In genomic region chr3R:5211901-5212758, dm6 we compare ENCODE assay signal across 4 fruit fly cellular contexts.
TF ChIP-seq lines count a peak whose summit lies in the region.

No protein-coding gene starts in this region.

- no peak for TF ChIP-seq CTCF in whole organism, embryonic (GFP tag; optimal IDR thresholded peaks at IDR 0.05; lab: Kevin White, UChicago)

TF ChIP-seq in whole organism, embryonic, 481 proteins besides CTCF, POLR2A, EP300 and RAD21 (continues in another document):
- TF ChIP-seq CG17802 (tag; optimal IDR thresholded peaks at IDR 0.05; lab: Kevin White, UChicago) (peak; percentile 51), ewg (GFP tag; optimal IDR thresholded peaks at IDR 0.05; lab: Kevin White, UChicago) (peak; percentile 47), CG31441 (GFP tag; IDR thresholded peaks at IDR 0.05; lab: Robert Waterston, UW) (peak; percentile 84), CG15601 (tag; optimal IDR thresholded peaks at IDR 0.05; lab: Kevin White, UChicago) (peak; percentile 65), CG8089 (GFP tag; optimal IDR thresholded peaks at IDR 0.05; lab: Kevin White, UChicago) (peak; percentile 74), CG1647 (GFP tag; optimal IDR thresholded peaks at IDR 0.05; lab: Kevin White, UChicago) (peak; percentile 51), ssp (GFP tag; IDR thresholded peaks at IDR 0.05; lab: Robert Waterston, UW) (no peak), CG7372 (GFP tag; IDR thresholded peaks at IDR 0.05; lab: Robert Waterston, UW) (no peak), chif (GFP tag; optimal IDR thresholded peaks at IDR 0.05; lab: Kevin White, UChicago) (peak; percentile 77 to 93), Oaz (GFP tag; IDR thresholded peaks at IDR 0.05; lab: Robert Waterston, UW) (no peak), CG13123 (GFP tag; optimal IDR thresholded peaks at IDR 0.05; lab: Kevin White, UChicago) (peak; percentile 54), CG6683 (GFP tag; optimal IDR thresholded peaks at IDR 0.05; lab: Kevin White, UChicago) (no peak), Hr3 (GFP tag; optimal IDR thresholded peaks at IDR 0.05; lab: Kevin White, UChicago) (peak; percentile 74), CG2202 (tag; optimal IDR thresholded peaks at IDR 0.05; lab: Kevin White, UChicago) (peak; percentile 87), Spps (tag; optimal IDR thresholded peaks at IDR 0.05; lab: Kevin White, UChicago) (peak; percentile 84), D (optimal IDR thresholded peaks at IDR 0.05; lab: Kevin White, UChicago) (no peak), D (GFP tag; optimal IDR thresholded peaks at IDR 0.05; lab: Kevin White, UChicago) (peak; percentile 78), Tbp (GFP tag; optimal IDR thresholded peaks at IDR 0.05; lab: Kevin White, UChicago) (no peak), cwo (GFP tag; optimal IDR thresholded peaks at IDR 0.05; lab: Kevin White, UChicago) (no peak), CG17385 (GFP tag; optimal IDR thresholded peaks at IDR 0.05; lab: Kevin White, UChicago) (peak; percentile 23), Fer2 (tag; optimal IDR thresholded peaks at IDR 0.05; lab: Kevin White, UChicago) (no peak), ap (GFP tag; IDR thresholded peaks at IDR 0.05; lab: Robert Waterston, UW) (peak; percentile 40; the same call in 1 of the 2 replicates), dm (GFP tag; optimal IDR thresholded peaks at IDR 0.05; lab: Kevin White, UChicago) (peak; percentile 53)

TF ChIP-seq in whole organism, prepupa, 60 proteins besides CTCF, POLR2A, EP300 and RAD21 (continues in another document):
- peak; percentile 28; the same call in 1 of the 3 replicates for TF ChIP-seq CG6163 (GFP tag; IDR thresholded peaks at IDR 0.05; lab: Robert Waterston, UW)
- no peak for TF ChIP-seq net (GFP tag; optimal IDR thresholded peaks at IDR 0.05; lab: Kevin White, UChicago)
- peak; percentile 23 for TF ChIP-seq CG6276 (GFP tag; optimal IDR thresholded peaks at IDR 0.05; lab: Kevin White, UChicago)
- peak; percentile 18 for TF ChIP-seq CG11762 (GFP tag; optimal IDR thresholded peaks at IDR 0.05; lab: Kevin White, UChicago; ENCODE audit: insufficient read depth)
- TF ChIP-seq Eip93F (GFP tag; optimal IDR thresholded peaks at IDR 0.05; lab: Kevin White, UChicago): no peak
- TF ChIP-seq Eip78C (GFP tag; lab: Kevin White, UChicago): peak; percentile 73
- peak; percentile 71 for TF ChIP-seq Eip75B (GFP tag; optimal IDR thresholded peaks at IDR 0.05; lab: Kevin White, UChicago)
- TF ChIP-seq pdm3 (GFP tag; optimal IDR thresholded peaks at IDR 0.05; lab: Kevin White, UChicago): peak; percentile 49
- TF ChIP-seq CG16779 (tag; optimal IDR thresholded peaks at IDR 0.05; lab: Kevin White, UChicago): peak; percentile 18
- peak; percentile 43 for TF ChIP-seq achi (GFP tag; optimal IDR thresholded peaks at IDR 0.05; lab: Kevin White, UChicago)
- TF ChIP-seq esn (GFP tag; optimal IDR thresholded peaks at IDR 0.05; lab: Kevin White, UChicago): peak; percentile 37
- TF ChIP-seq CG31627 (GFP tag; optimal IDR thresholded peaks at IDR 0.05; lab: Kevin White, UChicago): peak; percentile 26
- TF ChIP-seq ss (GFP tag; optimal IDR thresholded peaks at IDR 0.05; lab: Kevin White, UChicago): peak; percentile 65 to 69
- TF ChIP-seq CG34406 (GFP tag; optimal IDR thresholded peaks at IDR 0.05; lab: Kevin White, UChicago): peak; percentile 9
- TF ChIP-seq spab (GFP tag; optimal IDR thresholded peaks at IDR 0.05; lab: Kevin White, UChicago): peak; percentile 49
- peak; percentile 36 for TF ChIP-seq CG1621 (tag; optimal IDR thresholded peaks at IDR 0.05; lab: Kevin White, UChicago)
- TF ChIP-seq fd59A (GFP tag; optimal IDR thresholded peaks at IDR 0.05; lab: Kevin White, UChicago): peak; percentile 56
- TF ChIP-seq Hr38 (GFP tag; optimal IDR thresholded peaks at IDR 0.05; lab: Kevin White, UChicago): no peak
- no peak for TF ChIP-seq Blimp-1 (GFP tag; optimal IDR thresholded peaks at IDR 0.05; lab: Kevin White, UChicago)
- peak; percentile 25 for TF ChIP-seq CG6792 (GFP tag; optimal IDR thresholded peaks at IDR 0.05; lab: Kevin White, UChicago)
- peak; percentile 65 for TF ChIP-seq Sox14 (GFP tag; optimal IDR thresholded peaks at IDR 0.05; lab: Kevin White, UChicago)
- TF ChIP-seq fd85E (GFP tag; optimal IDR thresholded peaks at IDR 0.05; lab: Kevin White, UChicago): no peak
- TF ChIP-seq CG9139 (GFP tag; optimal IDR thresholded peaks at IDR 0.05; lab: Kevin White, UChicago): peak; percentile 18
- TF ChIP-seq lz (GFP tag; optimal IDR thresholded peaks at IDR 0.05; lab: Kevin White, UChicago): peak; percentile 13

TF ChIP-seq in whole organism, pupa, 21 proteins besides CTCF, POLR2A, EP300 and RAD21:
- TF ChIP-seq Ets98B (GFP tag; IDR thresholded peaks at IDR 0.05; lab: Robert Waterston, UW): no peak
- TF ChIP-seq CG4496 (GFP tag; IDR thresholded peaks at IDR 0.05; lab: Robert Waterston, UW): peak; percentile 48; the same call in 1 of the 3 replicates
- TF ChIP-seq fd96Ca (GFP tag; IDR thresholded peaks at IDR 0.05; lab: Robert Waterston, UW): peak; percentile 55; the same call in 2 of the 3 replicates
- no peak for TF ChIP-seq CG12605 (GFP tag; IDR thresholded peaks at IDR 0.05; lab: Robert Waterston, UW)
- no peak for TF ChIP-seq EcR (GFP tag; optimal IDR thresholded peaks at IDR 0.05; lab: Kevin White, UChicago)
- no peak for TF ChIP-seq CG10348 (GFP tag; IDR thresholded peaks at IDR 0.05; lab: Robert Waterston, UW)
- TF ChIP-seq CG32121 (GFP tag; IDR thresholded peaks at IDR 0.05; lab: Robert Waterston, UW): no peak
- peak; percentile 63 for TF ChIP-seq CG14655 (GFP tag; optimal IDR thresholded peaks at IDR 0.05; lab: Kevin White, UChicago)
- TF ChIP-seq CG9948 (tag; optimal IDR thresholded peaks at IDR 0.05; lab: Kevin White, UChicago): peak; percentile 73
- TF ChIP-seq Pif1B (GFP tag; optimal IDR thresholded peaks at IDR 0.05; lab: Kevin White, UChicago): peak; percentile 21
- peak; percentile 72 for TF ChIP-seq CG17806 (tag; optimal IDR thresholded peaks at IDR 0.05; lab: Kevin White, UChicago)
- TF ChIP-seq rn (GFP tag; IDR thresholded peaks at IDR 0.05; lab: Robert Waterston, UW): no peak
- peak; percentile 46 for TF ChIP-seq CG34367 (tag; optimal IDR thresholded peaks at IDR 0.05; lab: Kevin White, UChicago)
- no peak for TF ChIP-seq D1 (tag; optimal IDR thresholded peaks at IDR 0.05; lab: Kevin White, UChicago)
- peak; percentile 70 for TF ChIP-seq CG8159 (tag; optimal IDR thresholded peaks at IDR 0.05; lab: Kevin White, UChicago)
- peak; percentile 53 for TF ChIP-seq CG8301 (tag; optimal IDR thresholded peaks at IDR 0.05; lab: Kevin White, UChicago)
- TF ChIP-seq CG15710 (tag; optimal IDR thresholded peaks at IDR 0.05; lab: Kevin White, UChicago): peak; percentile 52
- peak; percentile 65 for TF ChIP-seq Pif1A (GFP tag; optimal IDR thresholded peaks at IDR 0.05; lab: Kevin White, UChicago)
- TF ChIP-seq gl (tag; optimal IDR thresholded peaks at IDR 0.05; lab: Kevin White, UChicago): peak; percentile 45
- no peak for TF ChIP-seq Snoo (tag; optimal IDR thresholded peaks at IDR 0.05; lab: Kevin White, UChicago)
- peak; percentile 19 for TF ChIP-seq CG13204 (GFP tag; optimal IDR thresholded peaks at IDR 0.05; lab: Kevin White, UChicago)

TF ChIP-seq in whole organism, wandering third instar larva, 38 proteins besides CTCF, POLR2A, EP300 and RAD21 (continues in another document):
- TF ChIP-seq Hr78 (GFP tag; optimal IDR thresholded peaks at IDR 0.05; lab: Kevin White, UChicago) (no peak), sv (GFP tag; optimal IDR thresholded peaks at IDR 0.05; lab: Kevin White, UChicago) (peak; percentile 50), lola (GFP tag; optimal IDR thresholded peaks at IDR 0.05; lab: Kevin White, UChicago) (no peak), woc (GFP tag; optimal IDR thresholded peaks at IDR 0.05; lab: Kevin White, UChicago) (no peak), OdsH (GFP tag; optimal IDR thresholded peaks at IDR 0.05; lab: Kevin White, UChicago) (peak; percentile 19), Jra (GFP tag; optimal IDR thresholded peaks at IDR 0.05; lab: Kevin White, UChicago) (no peak), dl (GFP tag; optimal IDR thresholded peaks at IDR 0.05; lab: Kevin White, UChicago; ENCODE audit: insufficient read depth in 1 of 2, partially characterized antibody in 2 of 2) (no peak), psq (GFP tag; optimal IDR thresholded peaks at IDR 0.05; lab: Kevin White, UChicago) (no peak), HLH106 (tag; optimal IDR thresholded peaks at IDR 0.05; lab: Kevin White, UChicago) (no peak), jim (GFP tag; optimal IDR thresholded peaks at IDR 0.05; lab: Kevin White, UChicago) (no peak), tai (GFP tag; optimal IDR thresholded peaks at IDR 0.05; lab: Kevin White, UChicago) (no peak), pan (optimal IDR thresholded peaks at IDR 0.05; lab: Kevin White, UChicago) (no peak), Abd-B (GFP tag; optimal IDR thresholded peaks at IDR 0.05; lab: Kevin White, UChicago) (no peak), fru (GFP tag; optimal IDR thresholded peaks at IDR 0.05; lab: Kevin White, UChicago) (peak; percentile 48), Dfd (GFP tag; optimal IDR thresholded peaks at IDR 0.05; lab: Kevin White, UChicago) (no peak), Hr83 (GFP tag; optimal IDR thresholded peaks at IDR 0.05; lab: Kevin White, UChicago; ENCODE audit: poor library complexity, severe bottlenecking) (no peak), N (GFP tag; optimal IDR thresholded peaks at IDR 0.05; lab: Kevin White, UChicago) (no peak), GATAd (GFP tag; optimal IDR thresholded peaks at IDR 0.05; lab: Kevin White, UChicago) (no peak), dmrt93B (GFP tag; optimal IDR thresholded peaks at IDR 0.05; lab: Kevin White, UChicago) (no peak), ey (GFP tag; optimal IDR thresholded peaks at IDR 0.05; lab: Kevin White, UChicago) (peak; percentile 14), CG9705 (GFP tag; optimal IDR thresholded peaks at IDR 0.05; lab: Kevin White, UChicago) (no peak), CrebA (GFP tag; optimal IDR thresholded peaks at IDR 0.05; lab: Kevin White, UChicago; ENCODE audit: borderline replicate concordance) (no peak), sage (GFP tag; optimal IDR thresholded peaks at IDR 0.05; lab: Kevin White, UChicago) (no peak), rgr (GFP tag; optimal IDR thresholded peaks at IDR 0.05; lab: Kevin White, UChicago) (no peak), CG32264 (GFP tag; optimal IDR thresholded peaks at IDR 0.05; lab: Kevin White, UChicago) (no peak), h (GFP tag; optimal IDR thresholded peaks at IDR 0.05; lab: Kevin White, UChicago) (peak; percentile 34), dsf (GFP tag; optimal IDR thresholded peaks at IDR 0.05; lab: Kevin White, UChicago; ENCODE audit: borderline replicate concordance) (no peak), brk (GFP tag; optimal IDR thresholded peaks at IDR 0.05; lab: Kevin White, UChicago) (no peak), Rel (GFP tag; optimal IDR thresholded peaks at IDR 0.05; lab: Kevin White, UChicago) (no peak), Rel (tag; optimal IDR thresholded peaks at IDR 0.05; lab: Kevin White, UChicago) (no peak), Myc (optimal IDR thresholded peaks at IDR 0.05; lab: Kevin White, UChicago) (no peak), foxo (GFP tag; optimal IDR thresholded peaks at IDR 0.05; lab: Kevin White, UChicago) (peak in 1 of 2 experiments; percentile 66), Dif (GFP tag; optimal IDR thresholded peaks at IDR 0.05; lab: Kevin White, UChicago; ENCODE audit: partially characterized antibody) (no peak)

Comparison
In these comparisons a context has a peak if more than half of its experiments do, and no peak if none do; other contexts are left out.
1. Of the 7 proteins assayed by ChIP-seq in both whole organism, embryonic and whole organism, prepupa: peak only in whole organism, embryonic: Blimp-1, Lpt and Sox102F; only in whole organism, prepupa: CG16779 and Hr39; in both: Gug; in neither: 1.